Worm (Caenorhabditis elegans): Measurements from ENCODE around the gene grl-12.

DNA sequence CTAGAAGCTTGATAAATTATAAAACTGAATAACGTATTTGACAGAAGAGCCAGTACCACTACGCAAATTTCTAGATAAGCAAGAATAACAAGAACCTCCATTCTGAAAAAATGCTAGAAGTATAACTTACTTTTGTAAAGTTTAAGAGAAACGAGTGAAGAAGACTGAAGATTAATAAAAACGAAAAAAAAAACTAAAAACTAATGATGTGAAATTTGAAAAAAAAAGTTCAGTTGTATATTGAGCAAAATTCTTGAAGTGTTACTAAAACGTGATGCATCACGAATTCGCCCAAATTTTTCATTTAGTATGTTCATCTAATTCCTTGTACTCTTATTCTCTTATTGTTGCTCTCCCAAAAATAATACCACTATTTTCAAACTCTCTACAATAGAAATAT lies 40.4 kb upstream of the grl-12 start, which contains the start of gene ZC190.6:
- TF ChIP-seq pha-4 (tag; optimal IDR thresholded peaks at IDR 0.05): no peak
- TF ChIP-seq lsy-2 (tag; optimal IDR thresholded peaks at IDR 0.05): no peak

Measured in whole organism, mixed stage, embryonic.